Worm (Caenorhabditis elegans) whole organism, mixed stage, embryonic: ENCODE measurements around the gene D2021.4.

Experiments used
- M03D4.4 ChIP-seq: sonication (generic microtip); optimal IDR thresholded peaks from 2 replicates; lab custom pipeline; 2017; ENCODE audit warnings: mild to moderate bottlenecking, missing genetic modification characterization, missing compliant biosample characterization
- bed-3 ChIP-seq: fragments of 200-800 bp; sonication (Bioruptor generic); optimal IDR thresholded peaks from 3 replicates; lab custom pipeline; 2018; ENCODE audit warnings: mild to moderate bottlenecking, missing genetic modification characterization, moderate library complexity, missing compliant biosample characterization
- blmp-1 ChIP-seq: fragments of 150-350 bp; optimal IDR thresholded peaks from 2 replicates; lab custom pipeline; 2014; ENCODE audit warnings: missing biosample characterization, missing genetic modification characterization
- ceh-39 ChIP-seq: fragments of 150-350 bp; optimal IDR thresholded peaks from 2 replicates; lab custom pipeline; 2014; ENCODE audit warnings: missing biosample characterization, missing genetic modification characterization
- ceh-83 ChIP-seq: fragments of 200-800 bp; sonication (Bioruptor generic); optimal IDR thresholded peaks from 2 replicates; lab custom pipeline; 2018; ENCODE audit warnings: mild to moderate bottlenecking, missing genetic modification characterization, missing compliant biosample characterization
- ces-1 ChIP-seq: fragments of 150-350 bp; optimal IDR thresholded peaks from 2 replicates; lab custom pipeline; 2014; ENCODE audit warnings: missing biosample characterization, missing genetic modification reagents, missing genetic modification characterization
- cnd-1 ChIP-seq: fragments of 200-800 bp; sonication (Bioruptor generic); optimal IDR thresholded peaks from 2 replicates; lab custom pipeline; 2018; ENCODE audit warnings: mild to moderate bottlenecking, missing genetic modification characterization, missing compliant biosample characterization
- drap-1 ChIP-seq: fragments of 200-800 bp; sonication (Bioruptor generic); optimal IDR thresholded peaks from 3 replicates; lab custom pipeline; 2018; ENCODE audit warnings: mild to moderate bottlenecking, missing genetic modification characterization, missing compliant biosample characterization
- elt-1 ChIP-seq: sonication (generic microtip); optimal IDR thresholded peaks from 2 replicates; lab custom pipeline; 2017; ENCODE audit warnings: missing genetic modification characterization, mild to moderate bottlenecking, missing compliant biosample characterization, antibody characterized with exemption, moderate library complexity, borderline replicate concordance; ENCODE audit not compliant: insufficient read depth
- elt-3 ChIP-seq: fragments of 150-350 bp; optimal IDR thresholded peaks from 2 replicates; lab custom pipeline; 2014; ENCODE audit warnings: missing biosample characterization, missing genetic modification characterization
- flh-1 ChIP-seq: fragments of 200-800 bp; sonication (Bioruptor generic); optimal IDR thresholded peaks from 2 replicates; lab custom pipeline; 2018; ENCODE audit warnings: mild to moderate bottlenecking, missing genetic modification characterization, moderate library complexity, missing compliant biosample characterization
- ham-2 ChIP-seq: fragments of 200-800 bp; sonication (Bioruptor generic); optimal IDR thresholded peaks from 2 replicates; lab custom pipeline; 2018; ENCODE audit warnings: mild to moderate bottlenecking, missing genetic modification characterization, missing compliant biosample characterization
- hlh-1 ChIP-seq: fragments of 150-350 bp; optimal IDR thresholded peaks from 2 replicates; lab custom pipeline; 2014; ENCODE audit warnings: missing biosample characterization, missing genetic modification reagents, missing genetic modification characterization
- lin-13 ChIP-seq: fragments of 150-350 bp; optimal IDR thresholded peaks from 2 replicates; lab custom pipeline; 2014; ENCODE audit warnings: missing biosample characterization, missing genetic modification characterization
- lin-32 ChIP-seq: fragments of 200-800 bp; sonication (Bioruptor generic); optimal IDR thresholded peaks from 2 replicates; lab custom pipeline; 2018; ENCODE audit warnings: mild to moderate bottlenecking, missing genetic modification characterization, missing compliant biosample characterization
- lsy-2 ChIP-seq: fragments of 150-350 bp; optimal IDR thresholded peaks from 2 replicates; lab custom pipeline; 2014; ENCODE audit warnings: missing biosample characterization, missing genetic modification characterization
- mab-5 ChIP-seq: fragments of 150-350 bp; optimal IDR thresholded peaks from 2 replicates; lab custom pipeline; 2014; ENCODE audit warnings: missing biosample characterization, missing genetic modification characterization
- mep-1 ChIP-seq: fragments of 150-350 bp; optimal IDR thresholded peaks from 2 replicates; lab custom pipeline; 2017; ENCODE audit warnings: missing biosample characterization, missing genetic modification reagents, missing genetic modification characterization, inconsistent platforms
- mls-2 ChIP-seq: sonication (generic microtip); optimal IDR thresholded peaks from 2 replicates; lab custom pipeline; 2016; ENCODE audit warnings: mild to moderate bottlenecking, missing genetic modification characterization, moderate library complexity, missing compliant biosample characterization
- nhr-12 ChIP-seq: fragments of 150-350 bp; optimal IDR thresholded peaks from 2 replicates; lab custom pipeline; 2014; ENCODE audit warnings: missing biosample characterization, missing genetic modification characterization
- nhr-2 ChIP-seq: fragments of 150-350 bp; optimal IDR thresholded peaks from 2 replicates; lab custom pipeline; 2014; ENCODE audit warnings: missing biosample characterization, missing genetic modification characterization
- nhr-237 ChIP-seq: fragments of 150-350 bp; optimal IDR thresholded peaks from 2 replicates; lab custom pipeline; 2014; ENCODE audit warnings: missing biosample characterization, missing genetic modification characterization
- nhr-28 ChIP-seq: fragments of 150-350 bp; optimal IDR thresholded peaks from 2 replicates; lab custom pipeline; 2014; ENCODE audit warnings: missing biosample characterization, missing genetic modification characterization
- nhr-76 ChIP-seq: sonication (generic microtip); optimal IDR thresholded peaks from 2 replicates; lab custom pipeline; 2017; ENCODE audit warnings: missing biosample characterization, missing genetic modification characterization
- pha-4 ChIP-seq: fragments of 150-350 bp; optimal IDR thresholded peaks from 2 replicates; lab custom pipeline; 2018; ENCODE audit warnings: missing biosample characterization, missing genetic modification reagents, missing genetic modification characterization
- sem-2 ChIP-seq: fragments of 200-800 bp; sonication (Bioruptor generic); optimal IDR thresholded peaks from 2 replicates; lab custom pipeline; 2018; ENCODE audit warnings: mild to moderate bottlenecking, missing genetic modification characterization, missing compliant biosample characterization
- snpc-4 ChIP-seq: fragments of 150-350 bp; optimal IDR thresholded peaks from 2 replicates; lab custom pipeline; 2014; ENCODE audit warnings: missing biosample characterization, missing genetic modification characterization
- sptf-1 ChIP-seq: sonication (generic microtip); optimal IDR thresholded peaks from 2 replicates; lab custom pipeline; 2017; ENCODE audit warnings: mild to moderate bottlenecking, missing genetic modification characterization, moderate library complexity, missing compliant biosample characterization
- tbx-8 ChIP-seq: fragments of 200-800 bp; sonication (Bioruptor generic); optimal IDR thresholded peaks from 2 replicates; lab custom pipeline; 2018; ENCODE audit warnings: mild to moderate bottlenecking, missing genetic modification characterization, moderate library complexity, missing compliant biosample characterization
- unc-120 ChIP-seq: sonication (generic microtip); optimal IDR thresholded peaks from 2 replicates; lab custom pipeline; 2017; ENCODE audit warnings: missing genetic modification characterization, missing compliant biosample characterization; ENCODE audit not compliant: poor library complexity, severe bottlenecking
- unc-39 ChIP-seq: fragments of 150-350 bp; optimal IDR thresholded peaks from 2 replicates; lab custom pipeline; 2014; ENCODE audit warnings: missing biosample characterization, missing genetic modification characterization
- unc-62 ChIP-seq: fragments of 150-350 bp; optimal IDR thresholded peaks from 2 replicates; lab custom pipeline; 2014; ENCODE audit warnings: missing biosample characterization, missing genetic modification reagents, missing genetic modification characterization
- ztf-11 ChIP-seq: fragments of 150-350 bp; optimal IDR thresholded peaks from 2 replicates; lab custom pipeline; 2014; ENCODE audit warnings: missing biosample characterization, missing genetic modification characterization

Gene D2021.4

DNA sequence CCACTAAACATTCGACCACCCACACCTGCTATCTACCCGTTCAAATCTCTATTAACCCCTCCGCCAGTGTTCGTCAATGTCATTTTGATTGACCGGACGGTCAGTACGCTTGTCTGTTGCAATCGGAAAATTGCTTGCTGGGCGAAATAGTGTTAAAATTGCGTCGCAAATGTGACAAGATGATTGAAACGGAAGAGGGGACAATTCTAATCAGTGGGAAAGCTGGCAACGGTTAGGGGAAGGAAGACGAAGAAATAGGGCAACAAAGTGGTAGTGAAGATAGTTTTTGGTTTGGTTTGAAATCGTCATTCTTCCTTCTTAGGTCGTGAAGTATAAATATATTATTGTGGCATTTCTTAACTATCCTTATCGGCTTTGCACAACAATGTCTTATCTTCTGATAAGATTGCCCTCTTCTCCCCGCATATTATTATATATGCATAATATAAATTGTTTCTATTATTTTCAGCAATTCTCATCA is 19.6 kb upstream of the D2021.4 start:
- TF ChIP-seq unc-120 (tag; lab: Kevin White, UChicago), result no peak
- TF ChIP-seq ham-2 (GFP tag; lab: Kevin White, UChicago), result peak; percentile 53
- TF ChIP-seq hlh-1, result peak; percentile 55
- TF ChIP-seq unc-62 (GFP tag; lab: Kevin White, UChicago), result peak; percentile 95
- TF ChIP-seq drap-1 (GFP tag; lab: Kevin White, UChicago), result peak; percentile 7
- TF ChIP-seq pha-4, result no peak
- no peak for TF ChIP-seq nhr-2
- no peak for TF ChIP-seq elt-3 (tag; lab: Kevin White, UChicago)

DNA sequence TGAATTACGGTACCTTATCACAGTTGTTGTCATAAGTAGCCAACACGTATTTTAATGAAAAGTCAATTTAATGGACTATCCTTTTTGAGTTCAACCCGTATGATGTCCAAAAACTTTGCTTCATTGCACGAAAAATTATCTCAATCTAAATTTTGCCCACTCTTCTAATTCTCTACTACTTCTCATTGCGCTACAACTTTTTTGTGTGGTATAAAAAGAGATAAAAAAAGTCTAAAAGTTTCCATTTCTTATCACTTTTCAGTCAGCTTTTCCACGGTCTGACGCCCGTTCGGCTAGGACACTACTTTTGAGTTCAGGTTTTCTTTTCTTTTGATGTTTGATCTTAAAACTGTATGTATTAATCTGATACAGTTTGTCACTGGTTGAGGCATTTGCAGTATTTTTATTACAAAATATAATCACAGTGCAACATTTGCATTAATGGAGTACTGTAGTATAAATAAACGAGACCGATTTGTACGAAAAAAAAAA is 19.0 kb upstream of the D2021.4 start:
- TF ChIP-seq elt-1, result no peak
- no peak for TF ChIP-seq ceh-39 (tag; lab: Kevin White, UChicago)
- no peak for TF ChIP-seq unc-39 (tag; lab: Kevin White, UChicago)
- TF ChIP-seq elt-3 (tag; lab: Kevin White, UChicago), result no peak
- no peak for TF ChIP-seq lin-32 (GFP tag; lab: Kevin White, UChicago)
- TF ChIP-seq ztf-11, result no peak
- no peak for TF ChIP-seq snpc-4 (tag; lab: Kevin White, UChicago)
- TF ChIP-seq tbx-8 (GFP tag; lab: Kevin White, UChicago), result no peak
- TF ChIP-seq flh-1, result no peak
- no peak for TF ChIP-seq nhr-76 (tag; lab: Kevin White, UChicago)
- no peak for TF ChIP-seq lsy-2 (tag; lab: Kevin White, UChicago)
- no peak for TF ChIP-seq sem-2 (GFP tag; lab: Kevin White, UChicago)

DNA sequence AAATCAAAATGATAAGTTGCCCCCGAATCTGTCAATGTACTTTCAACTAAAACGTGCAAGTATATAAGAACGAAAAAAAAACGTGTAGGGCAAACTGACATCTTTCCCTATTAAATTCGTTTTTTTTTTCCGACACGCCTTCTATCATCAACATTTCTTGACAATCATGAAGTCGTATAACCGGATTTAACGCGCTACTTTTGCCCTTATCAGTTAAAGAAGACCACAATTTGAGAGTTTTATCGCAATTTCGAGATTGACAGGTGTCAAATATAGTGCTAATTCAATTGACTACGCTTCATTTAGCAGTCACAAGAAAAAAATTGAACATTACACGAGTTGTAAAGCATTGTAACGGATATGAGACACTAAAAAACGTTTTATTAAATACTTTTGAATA is 18.3 kb upstream of the D2021.4 start:
- TF ChIP-seq cnd-1 (tag; lab: Kevin White, UChicago) (no peak), sptf-1 (tag; lab: Kevin White, UChicago) (no peak), ham-2 (GFP tag; lab: Kevin White, UChicago) (no peak), flh-1 (no peak), mab-5 (tag; lab: Kevin White, UChicago) (no peak), mep-1 (tag; lab: Kevin White, UChicago) (no peak), elt-1 (no peak), elt-3 (tag; lab: Kevin White, UChicago) (no peak), ceh-83 (no peak), M03D4.4 (tag; lab: Kevin White, UChicago) (no peak), unc-120 (tag; lab: Kevin White, UChicago) (no peak), nhr-12 (no peak), nhr-2 (no peak), ces-1 (GFP tag; lab: Kevin White, UChicago) (no peak), nhr-28 (no peak), mls-2 (tag; lab: Kevin White, UChicago) (no peak)

DNA sequence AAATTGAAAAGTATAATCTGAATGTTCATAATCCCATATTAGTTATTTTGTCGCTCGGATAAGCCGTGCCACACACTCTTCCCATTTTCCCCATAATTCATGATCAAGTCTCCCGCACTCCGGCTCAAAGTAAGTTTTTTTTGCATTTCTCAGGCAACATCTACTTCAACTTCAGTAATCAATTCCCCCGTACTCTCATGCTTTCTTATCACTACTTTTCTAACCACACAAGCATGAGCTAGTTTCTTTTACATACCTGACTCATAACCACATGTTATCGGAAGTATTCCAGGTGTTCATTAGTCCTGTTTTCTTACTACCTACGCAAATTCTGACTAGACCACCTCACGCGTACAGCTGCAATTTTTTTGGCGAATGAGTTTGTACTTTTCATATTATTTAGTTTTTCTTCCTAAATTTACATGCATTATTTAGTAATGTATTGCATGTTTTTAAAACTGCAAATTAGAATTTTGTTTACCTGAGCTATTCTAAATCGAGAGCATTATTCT is 17.7 kb upstream of the D2021.4 start:
- TF ChIP-seq lsy-2 (tag; lab: Kevin White, UChicago) (no peak), ces-1 (GFP tag; lab: Kevin White, UChicago) (no peak), ztf-11 (no peak), cnd-1 (tag; lab: Kevin White, UChicago) (no peak), nhr-12 (no peak), bed-3 (GFP tag; lab: Kevin White, UChicago) (no peak), mep-1 (tag; lab: Kevin White, UChicago) (no peak), mls-2 (tag; lab: Kevin White, UChicago) (no peak), flh-1 (no peak), blmp-1 (tag; lab: Kevin White, UChicago) (no peak)

DNA sequence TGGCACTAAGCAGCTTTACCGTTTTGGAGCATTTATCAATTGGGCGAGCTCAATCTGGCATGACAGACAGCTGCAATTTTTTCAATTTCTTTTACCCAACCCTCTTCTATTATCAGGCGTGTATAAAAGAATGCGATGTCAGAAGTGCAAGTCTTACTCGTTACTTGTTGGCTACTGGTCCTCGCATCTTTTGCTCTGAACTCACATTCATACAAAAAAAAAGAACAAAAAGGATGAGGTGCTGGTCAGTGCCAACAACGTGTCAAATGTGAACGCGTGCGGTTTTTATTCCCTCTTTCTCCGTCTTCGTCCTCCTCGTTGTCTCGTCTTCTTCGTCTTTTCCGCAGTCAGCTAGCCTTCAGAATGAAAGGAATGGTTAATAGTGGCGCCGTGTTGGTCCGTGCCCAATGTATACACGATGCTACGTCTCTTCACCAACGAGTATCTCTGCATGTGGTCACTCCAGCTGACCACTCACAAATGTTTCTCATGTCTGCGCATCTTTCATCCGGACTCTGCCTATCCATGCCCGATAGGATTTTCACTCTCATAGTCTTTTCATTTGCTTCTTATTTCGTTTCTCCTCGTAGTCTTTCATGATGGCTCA is 17.0 kb upstream of the D2021.4 start:
- peak; percentile 17 for TF ChIP-seq lsy-2 (tag; lab: Kevin White, UChicago)
- TF ChIP-seq M03D4.4 (tag; lab: Kevin White, UChicago), result no peak
- peak; percentile 28 for TF ChIP-seq hlh-1
- TF ChIP-seq ces-1 (GFP tag; lab: Kevin White, UChicago), result peak; percentile 46
- no peak for TF ChIP-seq nhr-237 (tag; lab: Kevin White, UChicago)
- TF ChIP-seq elt-1, result no peak
- peak; percentile 15 for TF ChIP-seq mls-2 (tag; lab: Kevin White, UChicago)
- no peak for TF ChIP-seq drap-1 (GFP tag; lab: Kevin White, UChicago)
- no peak for TF ChIP-seq lin-13 (tag; lab: Kevin White, UChicago)
- peak; percentile 36 for TF ChIP-seq sptf-1 (tag; lab: Kevin White, UChicago)
- TF ChIP-seq unc-62 (GFP tag; lab: Kevin White, UChicago), result peak; percentile 65
- no peak for TF ChIP-seq ztf-11
- TF ChIP-seq cnd-1 (tag; lab: Kevin White, UChicago), result peak; percentile 10
- TF ChIP-seq elt-3 (tag; lab: Kevin White, UChicago), result no peak
- TF ChIP-seq unc-120 (tag; lab: Kevin White, UChicago), result peak; percentile 48
- TF ChIP-seq nhr-12, result no peak
- peak; percentile 11 for TF ChIP-seq ham-2 (GFP tag; lab: Kevin White, UChicago)
- no peak for TF ChIP-seq lin-32 (GFP tag; lab: Kevin White, UChicago)
